Worm (Caenorhabditis elegans) whole organism, early embryonic: ENCODE measurements around the gene Y55F3C.9.

ENCODE experiments used
- F13C5.2 ChIP-seq: sonication (generic microtip); optimal IDR thresholded peaks from 2 replicates; lab custom pipeline; 2017; ENCODE audit warnings: mild to moderate bottlenecking, missing genetic modification characterization, inconsistent platforms, missing compliant biosample characterization
- aly-1 ChIP-seq: sonication (generic microtip); optimal IDR thresholded peaks from 2 replicates; lab custom pipeline; 2016; ENCODE audit warnings: missing genetic modification characterization, missing compliant biosample characterization
- ama-1 ChIP-seq: fragments of 150-350 bp; optimal IDR thresholded peaks from 2 replicates; lab custom pipeline; 2014
- ceh-13 ChIP-seq: fragments of 200-800 bp; sonication (Bioruptor generic); optimal IDR thresholded peaks from 2 replicates; lab custom pipeline; 2018; ENCODE audit warnings: mild to moderate bottlenecking, missing genetic modification characterization, missing compliant biosample characterization
- ets-7 ChIP-seq: sonication (generic microtip); optimal IDR thresholded peaks from 2 replicates; lab custom pipeline; 2016; ENCODE audit warnings: missing genotype, missing genetic modification characterization, missing compliant biosample characterization
- hmbx-1 ChIP-seq: sonication (generic microtip); optimal IDR thresholded peaks from 2 replicates; lab custom pipeline; 2016; ENCODE audit warnings: mild to moderate bottlenecking, missing genetic modification characterization, missing compliant biosample characterization
- hnd-1 ChIP-seq: sonication (generic microtip); optimal IDR thresholded peaks from 2 replicates; lab custom pipeline; 2016; ENCODE audit warnings: missing genetic modification characterization, missing compliant biosample characterization
- pes-1 ChIP-seq: fragments of 200-800 bp; sonication (Bioruptor generic); IDR thresholded peaks from 2 replicates; pipeline ENCODE4 v1.3.6; 2022; ENCODE audit warnings: missing genetic modification reagents, missing genetic modification characterization, missing compliant biosample characterization
- scrt-1 ChIP-seq: fragments of 200-800 bp; sonication (Bioruptor generic); IDR thresholded peaks from 2 replicates; pipeline ENCODE4 v1.3.6; 2022; ENCODE audit warnings: missing genetic modification characterization, missing compliant biosample characterization
- sea-1 ChIP-seq: fragments of 200-800 bp; sonication (Bioruptor generic); conservative IDR thresholded peaks from 2 replicates; pipeline ENCODE4 v1.3.6; 2022; ENCODE audit warnings: missing genetic modification characterization, missing compliant biosample characterization
- tbx-11 ChIP-seq: fragments of 200-800 bp; sonication (Bioruptor generic); IDR thresholded peaks from 2 replicates; pipeline ENCODE4 v1.3.6; 2022; ENCODE audit warnings: missing genetic modification characterization, missing compliant biosample characterization
- tbx-37 ChIP-seq: fragments of 200-800 bp; sonication (Bioruptor generic); conservative IDR thresholded peaks from 2 replicates; pipeline ENCODE4 v1.3.6; 2022; ENCODE audit warnings: missing genetic modification reagents, missing genetic modification characterization, missing compliant biosample characterization
- tra-4 ChIP-seq: sonication (generic microtip); optimal IDR thresholded peaks from 2 replicates; lab custom pipeline; 2017; ENCODE audit warnings: missing genetic modification characterization, missing compliant biosample characterization

Y55F3C.9 gene

DNA sequence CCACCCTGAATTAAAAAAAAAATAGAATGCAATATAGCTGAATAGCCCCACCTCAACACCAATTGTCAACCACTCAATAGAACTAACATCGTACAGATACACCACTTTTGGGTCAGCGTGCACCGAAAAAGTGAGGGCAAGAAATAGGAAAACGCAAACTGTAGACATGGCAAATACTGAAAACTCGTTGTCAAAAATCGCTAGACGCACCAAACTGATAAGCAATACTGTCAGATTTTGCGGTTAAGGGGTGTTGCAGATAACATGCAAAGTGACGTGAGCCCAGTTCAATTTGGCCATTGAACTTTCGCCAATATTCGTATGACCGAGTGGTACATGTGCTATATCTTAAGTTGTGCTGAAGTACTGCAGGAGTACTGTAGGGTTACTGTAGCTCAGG, 54.7 kb downstream of the Y55F3C.9 start, which contains the start of gene K11H12.3:
K11H12.3 (minus strand) TSS at position 168 of the 400 bp plus-strand sequence.
- TF ChIP-seq ceh-13 (GFP tag; lab: Kevin White, UChicago) (no peak), aly-1 (no peak), pes-1 (GFP tag; lab: Robert Waterston, UW) (no peak), F13C5.2 (tag; lab: Kevin White, UChicago) (no peak), hmbx-1 (tag; lab: Kevin White, UChicago) (no peak), sea-1 (no peak), hnd-1 (tag; lab: Kevin White, UChicago) (no peak), scrt-1 (no peak), tra-4 (tag; lab: Kevin White, UChicago) (no peak)

DNA sequence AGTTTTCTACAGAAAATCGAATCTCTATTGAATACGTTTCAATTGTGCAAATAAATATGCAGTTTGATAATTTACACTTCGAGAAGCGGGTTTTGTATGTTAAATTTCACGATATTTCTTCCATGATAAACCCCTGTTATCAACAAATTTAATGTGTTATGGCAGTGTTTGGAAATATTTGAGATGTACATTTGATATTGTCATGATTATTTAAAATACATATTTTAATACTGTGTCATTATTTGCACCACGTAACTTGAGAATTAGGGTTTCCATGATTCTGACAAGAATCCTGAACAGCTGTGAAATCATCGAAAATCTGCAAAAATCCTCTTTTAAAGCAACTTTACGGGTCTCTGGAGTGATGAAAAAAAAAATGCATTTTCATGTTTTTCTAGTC, 57.5 kb downstream of the Y55F3C.9 start, which contains the start of gene K11H12.11:
K11H12.11 (minus strand) TSS at position 101 of the 400 bp plus-strand sequence.
- TF ChIP-seq tra-4 (tag; lab: Kevin White, UChicago) (no peak), aly-1 (no peak), ets-7 (tag; lab: Kevin White, UChicago) (no peak), tbx-37 (no peak), ama-1 (lab: Kevin White, UChicago) (no peak), sea-1 (no peak), hnd-1 (tag; lab: Kevin White, UChicago) (no peak), tbx-11 (no peak), ceh-13 (GFP tag; lab: Kevin White, UChicago) (no peak)
